Worm (Caenorhabditis elegans) whole organism, L1 larva: ENCODE measurements around the gene W04B5.3.

ENCODE experiments used
- C16A3.4 ChIP-seq: fragments of 150-350 bp; optimal IDR thresholded peaks from 2 replicates; lab custom pipeline; 2014; ENCODE audit warnings: missing biosample characterization, missing genetic modification characterization
- aly-2 ChIP-seq: fragments of 150-350 bp; optimal IDR thresholded peaks from 2 replicates; lab custom pipeline; 2014; ENCODE audit warnings: missing biosample characterization, missing genetic modification characterization
- ama-1 ChIP-seq: fragments of 150-350 bp; optimal IDR thresholded peaks from 2 replicates; lab custom pipeline; 2014
- ceh-8 ChIP-seq: fragments of 200-800 bp; sonication (Bioruptor generic); optimal IDR thresholded peaks from 2 replicates; lab custom pipeline; 2018; ENCODE audit warnings: mild to moderate bottlenecking, missing genetic modification characterization, moderate library complexity, missing compliant biosample characterization
- ceh-88 ChIP-seq: fragments of 200-800 bp; sonication (Bioruptor generic); IDR thresholded peaks from 2 replicates; pipeline ENCODE4 v1.3.6; 2022; ENCODE audit warnings: missing genetic modification characterization, missing compliant biosample characterization
- ceh-90 ChIP-seq: sonication (generic microtip); optimal IDR thresholded peaks from 2 replicates; lab custom pipeline; 2016; ENCODE audit warnings: missing genetic modification characterization, missing compliant biosample characterization
- efl-1 ChIP-seq, 4 experiments: fragments of 150-350 bp; optimal IDR thresholded peaks in 3 of 4; peaks in 1 of 4; 1 replicate in 1 of 4; 2 replicates in 3 of 4; lab custom pipeline; 2014; ENCODE audit warnings: missing biosample characterization in 2 of 4, missing genetic modification characterization in 2 of 4, missing genetic modification reagents in 2 of 4
- lir-3 ChIP-seq: sonication (generic microtip); optimal IDR thresholded peaks from 2 replicates; lab custom pipeline; 2016; ENCODE audit warnings: mild to moderate bottlenecking, missing genetic modification characterization, moderate library complexity, missing compliant biosample characterization; ENCODE audit not compliant: poor library complexity
- mef-2 ChIP-seq: fragments of 150-350 bp; optimal IDR thresholded peaks from 2 replicates; lab custom pipeline; 2014; ENCODE audit warnings: missing biosample characterization, missing genetic modification characterization
- nhr-12 ChIP-seq: sonication (generic microtip); optimal IDR thresholded peaks from 2 replicates; lab custom pipeline; 2017; ENCODE audit warnings: missing biosample characterization, missing genetic modification characterization
- nhr-77 ChIP-seq: fragments of 150-350 bp; optimal IDR thresholded peaks from 2 replicates; lab custom pipeline; 2014; ENCODE audit warnings: missing biosample characterization, missing genetic modification characterization
- unc-130 ChIP-seq: fragments of 150-350 bp; optimal IDR thresholded peaks from 2 replicates; lab custom pipeline; 2017; ENCODE audit warnings: missing biosample characterization, missing genetic modification characterization, inconsistent platforms
- unc-62 ChIP-seq: fragments of 150-350 bp; optimal IDR thresholded peaks from 2 replicates; lab custom pipeline; 2014; ENCODE audit warnings: missing biosample characterization, missing genetic modification reagents, missing genetic modification characterization
- xbp-1 ChIP-seq: sonication (generic microtip); optimal IDR thresholded peaks from 2 replicates; lab custom pipeline; 2016; ENCODE audit warnings: missing genetic modification characterization, missing compliant biosample characterization

ce11 chrIII:2426122-2426521 lies 7.8 kb downstream of the W04B5.3 start, which contains the start of gene W04B5.8:
- TF ChIP-seq nhr-12 (no peak), xbp-1 (tag; lab: Kevin White, UChicago) (no peak), ama-1 (lab: Kevin White, UChicago) (no peak), nhr-77 (tag; lab: Kevin White, UChicago) (no peak), aly-2 (tag; lab: Kevin White, UChicago) (no peak), unc-130 (tag; lab: Kevin White, UChicago) (no peak), unc-62 (GFP tag; lab: Kevin White, UChicago) (no peak), efl-1 (optimal IDR thresholded peaks at IDR 0.05; lab: Kevin White, UChicago) (peak; percentile 55 to 58), efl-1 (GFP tag; optimal IDR thresholded peaks at IDR 0.05 in 1 of 2; lab: Kevin White, UChicago) (peak in 1 of 2 experiments; percentile 83), mef-2 (no peak), lir-3 (tag; lab: Kevin White, UChicago) (no peak), ceh-88 (GFP tag; lab: Robert Waterston, UW) (no peak), ceh-90 (no peak), ceh-8 (GFP tag; lab: Kevin White, UChicago) (no peak), C16A3.4 (no peak)
